Worm (Caenorhabditis elegans) whole organism, late embryonic: ENCODE results near the gene R11G1.11.

Experiments used
- C38D4.7 ChIP-seq: fragments of 200-800 bp; sonication (Bioruptor generic); optimal IDR thresholded peaks from 2 replicates; lab custom pipeline; 2018; ENCODE audit warnings: mild to moderate bottlenecking, missing genetic modification characterization, moderate library complexity, missing compliant biosample characterization
- K02D7.2 ChIP-seq: sonication (generic microtip); optimal IDR thresholded peaks from 2 replicates; lab custom pipeline; 2017; ENCODE audit warnings: mild to moderate bottlenecking, missing genetic modification characterization, missing compliant biosample characterization
- T23F11.4 ChIP-seq: fragments of 200-800 bp; sonication (Bioruptor generic); optimal IDR thresholded peaks from 2 replicates; lab custom pipeline; 2018; ENCODE audit warnings: mild to moderate bottlenecking, missing genetic modification characterization, missing compliant biosample characterization
- Y22D7AL.16 ChIP-seq: sonication (generic microtip); optimal IDR thresholded peaks from 2 replicates; lab custom pipeline; 2016; ENCODE audit warnings: missing genetic modification characterization, missing compliant biosample characterization
- ahr-1 ChIP-seq: sonication (generic microtip); optimal IDR thresholded peaks from 2 replicates; lab custom pipeline; 2016; ENCODE audit warnings: missing genetic modification characterization, missing compliant biosample characterization
- ceh-14 ChIP-seq: sonication (generic microtip); optimal IDR thresholded peaks from 2 replicates; lab custom pipeline; 2016; ENCODE audit warnings: missing genotype, missing genetic modification characterization, missing compliant biosample characterization
- ceh-18 ChIP-seq: sonication (generic microtip); optimal IDR thresholded peaks from 2 replicates; lab custom pipeline; 2016; ENCODE audit warnings: missing genetic modification characterization, missing compliant biosample characterization
- ceh-19 ChIP-seq: fragments of 200-800 bp; sonication (Bioruptor generic); optimal IDR thresholded peaks from 2 replicates; lab custom pipeline; 2018; ENCODE audit warnings: mild to moderate bottlenecking, missing genetic modification characterization, missing compliant biosample characterization
- ceh-30 ChIP-seq: fragments of 150-350 bp; optimal IDR thresholded peaks from 2 replicates; lab custom pipeline; 2014; ENCODE audit warnings: missing biosample characterization, missing genetic modification characterization
- ceh-31 ChIP-seq: sonication (generic microtip); optimal IDR thresholded peaks from 2 replicates; lab custom pipeline; 2016; ENCODE audit warnings: missing genetic modification characterization, missing compliant biosample characterization
- ceh-34 ChIP-seq: sonication (generic microtip); optimal IDR thresholded peaks from 2 replicates; lab custom pipeline; 2016; ENCODE audit warnings: mild to moderate bottlenecking, missing genetic modification characterization, missing compliant biosample characterization
- ceh-48 ChIP-seq: sonication (generic microtip); optimal IDR thresholded peaks from 2 replicates; lab custom pipeline; 2016; ENCODE audit warnings: missing genetic modification characterization, inconsistent platforms, missing compliant biosample characterization
- ceh-9 ChIP-seq: sonication (generic microtip); optimal IDR thresholded peaks from 2 replicates; lab custom pipeline; 2016; ENCODE audit warnings: mild to moderate bottlenecking, missing genetic modification characterization, inconsistent platforms, missing compliant biosample characterization
- elt-2 ChIP-seq: sonication (generic microtip); optimal IDR thresholded peaks from 2 replicates; lab custom pipeline; 2016; ENCODE audit warnings: missing genetic modification reagents, missing genetic modification characterization, missing compliant biosample characterization
- elt-4 ChIP-seq: sonication (generic microtip); optimal IDR thresholded peaks from 2 replicates; lab custom pipeline; 2016; ENCODE audit warnings: missing genetic modification characterization, missing compliant biosample characterization
- eyg-1 ChIP-seq: sonication (generic microtip); optimal IDR thresholded peaks from 2 replicates; lab custom pipeline; 2016; ENCODE audit warnings: missing genotype, missing genetic modification characterization, missing compliant biosample characterization
- hlh-30 ChIP-seq: sonication (generic microtip); optimal IDR thresholded peaks from 2 replicates; lab custom pipeline; 2017; ENCODE audit warnings: antibody characterized with exemption, missing genetic modification characterization, missing compliant biosample characterization; ENCODE audit not compliant: insufficient read depth
- madf-2 ChIP-seq: sonication (generic microtip); optimal IDR thresholded peaks from 2 replicates; lab custom pipeline; 2017; ENCODE audit warnings: missing genetic modification characterization, missing compliant biosample characterization
- mec-3 ChIP-seq: sonication (generic microtip); optimal IDR thresholded peaks from 2 replicates; lab custom pipeline; 2016; ENCODE audit warnings: borderline replicate concordance, missing genetic modification characterization, missing compliant biosample characterization
- odd-2 ChIP-seq: sonication (generic microtip); optimal IDR thresholded peaks from 2 replicates; lab custom pipeline; 2017; ENCODE audit warnings: antibody characterized with exemption, mild to moderate bottlenecking, missing genetic modification characterization, missing compliant biosample characterization
- pag-3 ChIP-seq: sonication (generic microtip); optimal IDR thresholded peaks from 2 replicates; lab custom pipeline; 2016; ENCODE audit warnings: missing compliant biosample characterization, missing genetic modification characterization, borderline replicate concordance
- pha-2 ChIP-seq: sonication (generic microtip); optimal IDR thresholded peaks from 2 replicates; lab custom pipeline; 2017; ENCODE audit warnings: mild to moderate bottlenecking, missing genetic modification characterization, missing compliant biosample characterization
- sdc-2 ChIP-seq: sonication (generic microtip); optimal IDR thresholded peaks from 2 replicates; lab custom pipeline; 2016; ENCODE audit warnings: missing genotype, missing genetic modification characterization, missing compliant biosample characterization
- syd-9 ChIP-seq: sonication (generic microtip); optimal IDR thresholded peaks from 2 replicates; lab custom pipeline; 2016; ENCODE audit warnings: mild to moderate bottlenecking, missing genetic modification characterization, moderate library complexity, missing compliant biosample characterization
- tbx-2 ChIP-seq: sonication (generic microtip); optimal IDR thresholded peaks from 2 replicates; lab custom pipeline; 2016; ENCODE audit warnings: missing genetic modification characterization, missing compliant biosample characterization
- unc-55 ChIP-seq: sonication (generic microtip); optimal IDR thresholded peaks from 2 replicates; lab custom pipeline; 2017; ENCODE audit warnings: missing biosample characterization, missing genetic modification reagents, missing genetic modification characterization
- zip-5 ChIP-seq: sonication (generic microtip); optimal IDR thresholded peaks from 2 replicates; lab custom pipeline; 2016; ENCODE audit warnings: missing genetic modification characterization, missing compliant biosample characterization
- ztf-16 ChIP-seq: sonication (generic microtip); optimal IDR thresholded peaks from 2 replicates; lab custom pipeline; 2017; ENCODE audit warnings: missing genetic modification characterization, missing compliant biosample characterization

R11G1.11 gene

DNA sequence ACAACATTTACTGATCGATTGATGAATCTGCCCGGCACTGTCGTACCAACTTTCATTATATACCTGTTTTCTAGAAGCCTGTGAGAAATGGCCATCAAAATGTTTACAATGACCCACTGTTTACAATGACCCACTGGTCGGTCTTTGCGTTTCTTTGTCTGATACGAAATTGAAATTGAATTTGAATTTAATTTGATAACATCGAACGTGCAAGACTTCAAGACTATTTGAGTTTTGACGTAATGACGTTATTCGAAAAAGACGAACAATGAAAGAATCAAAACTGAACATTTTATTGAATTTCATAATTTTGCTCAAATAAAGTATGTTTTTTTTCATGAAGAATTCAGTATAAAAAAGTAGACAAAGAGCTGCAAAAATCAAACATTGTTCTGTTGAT lies 17.3 kb downstream of the R11G1.11 start, which contains the start of gene C02F12.5:
Gene C02F12.5 (minus strand): TSS at position 101 of the 400 bp plus-strand sequence.
- no peak for TF ChIP-seq ceh-9 (tag; lab: Kevin White, UChicago)
- no peak for TF ChIP-seq odd-2 (tag; lab: Kevin White, UChicago)
- no peak for TF ChIP-seq ztf-16 (tag; lab: Kevin White, UChicago)
- no peak for TF ChIP-seq ceh-18
- no peak for TF ChIP-seq ceh-14 (tag; lab: Kevin White, UChicago)
- no peak for TF ChIP-seq K02D7.2 (tag; lab: Kevin White, UChicago)
- TF ChIP-seq syd-9 = no peak
- no peak for TF ChIP-seq ceh-31 (tag; lab: Kevin White, UChicago)
- no peak for TF ChIP-seq ceh-30 (tag; lab: Kevin White, UChicago)
- TF ChIP-seq, all 69 proteins: peak for 0

DNA sequence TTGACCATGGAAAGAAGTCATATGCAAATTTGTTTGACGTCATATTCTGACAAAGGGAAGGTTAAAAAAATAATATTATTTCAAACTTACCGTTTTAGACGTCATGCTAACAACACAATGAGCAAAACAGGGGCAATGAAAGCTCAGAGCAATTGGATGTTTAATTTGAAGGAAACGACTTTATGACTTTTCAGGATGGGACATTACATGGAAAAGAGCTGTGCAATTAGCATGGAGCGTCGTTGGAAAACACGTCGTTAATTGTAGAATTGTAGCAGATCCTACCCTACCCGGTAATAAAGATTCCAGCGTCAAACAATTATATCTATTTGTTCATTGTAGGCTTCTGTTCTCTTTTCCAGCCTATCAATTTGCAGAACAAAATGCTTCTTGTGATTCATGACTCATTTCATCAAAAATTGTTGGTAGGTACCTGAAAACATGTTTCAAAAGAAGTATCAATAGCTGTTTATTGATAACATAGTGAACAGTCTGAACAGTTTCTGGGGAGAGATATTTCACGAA lies 18.9 kb downstream of the R11G1.11 start, which contains the start of gene ceh-63:
Gene ceh-63 (minus strand): TSS at position 475 of the 525 bp plus-strand sequence.
- no peak for TF ChIP-seq T23F11.4
- no peak for TF ChIP-seq pag-3 (tag; lab: Kevin White, UChicago)
- TF ChIP-seq pha-2 (tag; lab: Kevin White, UChicago) = no peak
- TF ChIP-seq ahr-1 (tag; lab: Kevin White, UChicago) = no peak

DNA sequence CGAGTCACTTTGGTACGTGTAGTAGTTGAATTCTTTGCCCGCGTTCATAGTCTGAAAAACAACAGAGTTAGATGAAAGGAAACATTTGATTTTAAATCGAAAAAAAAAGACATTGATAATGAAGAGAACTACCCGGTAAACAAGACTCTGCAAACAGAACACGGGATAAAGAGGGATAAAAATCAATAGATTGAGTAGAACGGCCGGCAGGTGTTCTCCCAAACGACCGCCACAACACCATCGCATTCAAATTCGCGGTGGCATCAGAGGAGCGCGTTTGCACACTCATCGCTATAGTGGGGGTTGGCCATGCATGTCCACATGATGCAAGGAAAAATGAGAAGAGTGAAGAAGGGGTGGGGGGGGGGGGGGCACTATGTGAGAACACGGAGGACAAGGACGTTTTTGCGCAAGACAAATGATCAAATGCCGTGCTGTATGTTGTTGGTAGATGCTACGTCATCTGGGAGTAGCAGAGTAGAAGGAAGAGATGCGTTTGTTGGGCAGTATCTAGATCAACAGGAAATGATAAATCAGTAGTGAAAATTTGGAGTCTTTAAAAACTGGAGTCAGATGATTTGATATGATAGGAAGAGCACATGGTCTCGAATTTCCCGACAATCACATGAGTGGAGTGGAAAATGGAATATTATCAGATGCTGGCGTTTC lies 23.9 kb downstream of the R11G1.11 start, which contains the start of gene tag-52:
Gene tag-52 (minus strand): TSS at position 51 of the 669 bp plus-strand sequence.
- no peak for TF ChIP-seq odd-2 (tag; lab: Kevin White, UChicago)
- peak; percentile 39 for TF ChIP-seq hlh-30 (tag; lab: Kevin White, UChicago)
- peak; percentile 13 for TF ChIP-seq sdc-2 (tag; lab: Kevin White, UChicago)
- TF ChIP-seq elt-2 = peak; percentile 40
- TF ChIP-seq zip-5 (tag; lab: Kevin White, UChicago) = no peak
- no peak for TF ChIP-seq mec-3 (tag; lab: Kevin White, UChicago)
- no peak for TF ChIP-seq ceh-48 (tag; lab: Kevin White, UChicago)
- TF ChIP-seq pag-3 (tag; lab: Kevin White, UChicago) = no peak
- peak; percentile 79 for TF ChIP-seq ceh-19 (GFP tag; lab: Kevin White, UChicago)
- peak; percentile 20 for TF ChIP-seq ceh-31 (tag; lab: Kevin White, UChicago)
- peak; percentile 17 for TF ChIP-seq C38D4.7 (GFP tag; lab: Kevin White, UChicago)
- TF ChIP-seq tbx-2 = peak; percentile 33
- no peak for TF ChIP-seq madf-2

DNA sequence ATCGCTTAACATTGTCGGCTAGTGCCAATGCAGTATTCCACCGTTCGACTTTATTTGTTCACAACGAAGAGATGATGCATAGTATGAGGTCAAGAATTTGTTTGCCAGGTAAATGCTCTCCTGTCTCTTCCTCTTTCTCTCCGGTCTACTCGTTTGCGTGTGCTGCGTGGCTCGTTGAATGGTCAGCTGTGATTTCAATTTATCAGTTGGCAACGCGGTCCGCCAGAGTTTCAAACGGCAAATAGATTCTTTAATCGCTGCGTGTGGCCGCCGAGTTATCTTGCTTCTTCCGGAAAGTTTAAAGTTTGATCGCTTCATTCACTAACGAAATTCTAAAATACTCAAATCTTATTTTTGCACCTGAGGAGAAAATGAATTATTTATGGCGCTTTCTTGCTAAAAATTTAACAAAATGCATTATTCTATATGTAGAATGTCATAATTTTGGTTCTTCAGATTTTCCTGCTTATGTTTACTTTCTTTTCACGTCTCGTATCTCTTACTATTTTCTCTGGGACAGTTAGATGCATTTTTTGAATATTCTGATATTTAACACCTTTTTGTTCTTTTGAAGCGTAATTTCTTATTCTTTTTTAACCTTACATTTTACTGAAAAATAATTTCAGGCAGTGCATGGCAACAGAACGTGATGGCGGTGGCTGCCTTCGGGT lies 26.0 kb downstream of the R11G1.11 start, which contains the start of gene tsp-17:
Gene tsp-17 (plus strand): TSS at position 621 of the 671 bp plus-strand sequence.
- TF ChIP-seq unc-55 (GFP tag; lab: Kevin White, UChicago) (peak; percentile 17), ztf-16 (tag; lab: Kevin White, UChicago) (no peak), elt-2 (peak; percentile 23)

DNA sequence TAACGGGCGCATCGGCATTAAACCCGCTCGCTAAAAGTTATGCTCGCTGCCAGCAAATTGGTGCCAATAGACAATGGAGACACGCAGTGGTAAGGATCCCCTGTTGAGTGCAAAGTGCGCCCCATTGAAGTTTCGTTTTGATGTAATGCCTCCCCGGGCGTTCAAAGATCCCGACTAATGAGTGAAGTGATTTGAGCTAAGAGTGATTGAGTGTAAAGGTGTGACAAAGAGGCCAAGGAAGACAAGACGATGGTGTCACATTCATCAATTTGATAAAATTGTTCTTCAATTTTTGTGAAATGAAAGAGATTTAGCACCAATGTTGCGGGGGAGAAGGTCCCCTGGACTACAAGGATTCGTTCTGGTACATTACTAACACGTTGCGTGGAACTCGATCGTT lies 28.3 kb downstream of the R11G1.11 start:
- TF ChIP-seq T23F11.4 = no peak
- TF ChIP-seq unc-55 (GFP tag; lab: Kevin White, UChicago) = peak; percentile 77

DNA sequence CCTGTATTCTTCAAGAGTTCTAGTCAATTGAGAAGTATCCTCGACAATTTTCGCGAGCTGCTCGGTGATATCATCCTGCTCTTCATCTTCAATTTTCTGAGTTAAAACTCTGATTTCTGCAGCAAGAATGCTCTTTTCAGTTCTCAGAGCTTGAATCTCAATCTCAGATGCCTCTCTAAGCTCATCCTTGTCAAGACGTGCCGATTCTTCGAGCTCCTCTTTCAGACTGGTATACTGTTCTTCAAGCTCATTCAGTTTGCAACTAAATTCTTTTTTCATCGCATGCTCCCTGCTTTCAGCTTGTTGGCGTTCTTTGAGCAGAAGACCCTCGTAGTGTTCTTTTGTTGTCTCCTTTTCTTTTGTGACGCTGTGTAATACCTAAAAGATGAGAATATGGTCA lies 31.7 kb downstream of the R11G1.11 start:
- TF ChIP-seq eyg-1 (tag; lab: Kevin White, UChicago) = no peak
- no peak for TF ChIP-seq elt-4 (tag; lab: Kevin White, UChicago)
- TF ChIP-seq Y22D7AL.16 (tag; lab: Kevin White, UChicago) = no peak
- no peak for TF ChIP-seq ceh-31 (tag; lab: Kevin White, UChicago)
- TF ChIP-seq odd-2 (tag; lab: Kevin White, UChicago) = no peak
- no peak for TF ChIP-seq ceh-34
- TF ChIP-seq, all 69 proteins: peak for 0
